Fruit fly (Drosophila melanogaster) whole organism, embryonic: ENCODE results near the gene CG6126.

Source experiments
- C15 ChIP-seq: fragments of 200-800 bp; sonication (Bioruptor generic); IDR thresholded peaks from 3 replicates; pipeline ENCODE4 v1.3.6; 2022; ENCODE audit warnings: missing biosample characterization, missing genetic modification characterization
- CG10147 ChIP-seq: fragments of 200-800 bp; sonication (Bioruptor generic); optimal IDR thresholded peaks from 2 replicates; lab custom pipeline; 2019; ENCODE audit warnings: missing biosample characterization, mild to moderate bottlenecking, missing genetic modification characterization, moderate library complexity
- CG10274 ChIP-seq: fragments of 200-800 bp; sonication (Bioruptor generic); optimal IDR thresholded peaks from 3 replicates; lab custom pipeline; 2017; ENCODE audit warnings: missing biosample characterization, mild to moderate bottlenecking, missing genetic modification characterization
- CG10366 ChIP-seq: fragments of 200-800 bp; sonication (Bioruptor generic); IDR thresholded peaks from 2 replicates; pipeline ENCODE4 v1.3.6; 2022; ENCODE audit warnings: missing biosample characterization, missing genetic modification characterization
- CG11504 ChIP-seq: fragments of 200-800 bp; sonication (Bioruptor generic); optimal IDR thresholded peaks from 3 replicates; lab custom pipeline; 2019; ENCODE audit warnings: missing biosample characterization, mild to moderate bottlenecking, missing genetic modification characterization, moderate library complexity
- CG13775 ChIP-seq: fragments of 200-800 bp; sonication (Bioruptor generic); optimal IDR thresholded peaks from 3 replicates; lab custom pipeline; 2017; ENCODE audit warnings: missing biosample characterization, mild to moderate bottlenecking, missing genetic modification characterization
- CG14667 ChIP-seq: fragments of 200-800 bp; sonication (Bioruptor generic); IDR thresholded peaks from 2 replicates; pipeline ENCODE4 v1.3.6; 2022; ENCODE audit warnings: missing biosample characterization, missing genetic modification characterization
- CG14710 ChIP-seq: fragments of 200-800 bp; sonication (Bioruptor generic); optimal IDR thresholded peaks from 3 replicates; lab custom pipeline; 2019; ENCODE audit warnings: missing biosample characterization, mild to moderate bottlenecking, missing genetic modification characterization, moderate library complexity
- CG15073 ChIP-seq: fragments of 200-800 bp; sonication (Bioruptor generic); optimal IDR thresholded peaks from 2 replicates; lab custom pipeline; 2016; ENCODE audit warnings: missing biosample characterization, missing genetic modification characterization
- CG1529 ChIP-seq: fragments of 200-800 bp; sonication (Bioruptor generic); optimal IDR thresholded peaks from 3 replicates; lab custom pipeline; 2018; ENCODE audit warnings: missing biosample characterization, missing genetic modification characterization
- CG17361 ChIP-seq: fragments of 200-800 bp; sonication (Bioruptor generic); IDR thresholded peaks from 3 replicates; pipeline ENCODE4 v1.3.6; 2022; ENCODE audit warnings: missing biosample characterization, missing genetic modification characterization
- CG2199 ChIP-seq: fragments of 200-800 bp; sonication (Bioruptor generic); IDR thresholded peaks from 3 replicates; pipeline ENCODE4 v1.3.6; 2022; ENCODE audit warnings: missing biosample characterization, missing genetic modification characterization
- CG30431 ChIP-seq: fragments of 200-800 bp; sonication (Bioruptor generic); optimal IDR thresholded peaks from 2 replicates; lab custom pipeline; 2017; ENCODE audit warnings: missing biosample characterization, missing genetic modification characterization
- CG31365 ChIP-seq: fragments of 200-800 bp; sonication (Bioruptor generic); optimal IDR thresholded peaks from 2 replicates; lab custom pipeline; 2018; ENCODE audit warnings: missing biosample characterization, mild to moderate bottlenecking, missing genetic modification characterization
- CG3281 ChIP-seq: fragments of 200-800 bp; sonication (Bioruptor generic); optimal IDR thresholded peaks from 3 replicates; lab custom pipeline; 2017; ENCODE audit warnings: missing biosample characterization, mild to moderate bottlenecking, missing genetic modification characterization
- CG5953 ChIP-seq: fragments of 200-800 bp; sonication (Bioruptor generic); IDR thresholded peaks from 2 replicates; pipeline ENCODE4 v1.3.6; 2022; ENCODE audit warnings: missing biosample characterization, missing genetic modification characterization
- CG6254 ChIP-seq: fragments of 200-800 bp; sonication (Bioruptor generic); optimal IDR thresholded peaks from 3 replicates; lab custom pipeline; 2017; ENCODE audit warnings: mild to moderate bottlenecking, missing biosample characterization, missing genetic modification reagents, missing genetic modification characterization
- CG6813 ChIP-seq: fragments of 200-800 bp; sonication (Bioruptor generic); optimal IDR thresholded peaks from 2 replicates; lab custom pipeline; 2017; ENCODE audit warnings: missing biosample characterization, missing genetic modification characterization, mild to moderate bottlenecking, moderate library complexity, missing genetic modification reagents
- CG7556 ChIP-seq: fragments of 200-800 bp; sonication (Bioruptor generic); optimal IDR thresholded peaks from 2 replicates; lab custom pipeline; 2017; ENCODE audit warnings: missing biosample characterization, mild to moderate bottlenecking, missing genetic modification characterization
- D19A ChIP-seq: fragments of 200-800 bp; optimal IDR thresholded peaks from 3 replicates; lab custom pipeline; 2019; ENCODE audit warnings: missing biosample characterization, mild to moderate bottlenecking, missing genetic modification characterization, moderate library complexity
- Deaf1 ChIP-seq: fragments of 200-800 bp; optimal IDR thresholded peaks from 3 replicates; lab custom pipeline; 2019; ENCODE audit warnings: missing biosample characterization, mild to moderate bottlenecking, missing genetic modification characterization, moderate library complexity
- Dref ChIP-seq: fragments of 200-800 bp; sonication (Bioruptor generic); IDR thresholded peaks from 2 replicates; pipeline ENCODE4 v1.3.6; 2022; ENCODE audit warnings: missing biosample characterization, missing genetic modification characterization
- Elba2 ChIP-seq: fragments of 200-800 bp; sonication (Bioruptor generic); optimal IDR thresholded peaks from 3 replicates; lab custom pipeline; 2016; ENCODE audit warnings: missing biosample characterization, missing genetic modification characterization
- Fer1 ChIP-seq: fragments of 200-800 bp; sonication (Bioruptor generic); optimal IDR thresholded peaks from 2 replicates; lab custom pipeline; 2017; ENCODE audit warnings: missing biosample characterization, mild to moderate bottlenecking, missing genetic modification characterization
- Fer2 ChIP-seq: fragments of 200-800 bp; sonication (Bioruptor generic); optimal IDR thresholded peaks from 2 replicates; lab custom pipeline; 2018; ENCODE audit warnings: missing biosample characterization, mild to moderate bottlenecking, missing genetic modification characterization, moderate library complexity
- Hand ChIP-seq: fragments of 200-800 bp; sonication (Bioruptor generic); optimal IDR thresholded peaks from 2 replicates; lab custom pipeline; 2017; ENCODE audit warnings: mild to moderate bottlenecking, missing biosample characterization, missing genetic modification reagents, missing genetic modification characterization
- Hr78 ChIP-seq, 2 experiments: fragments of 200-800 bp in 1 of 2; fragments of >200 bp in 1 of 2; sonication (Bioruptor generic) in 1 of 2; optimal IDR thresholded peaks; 2 replicates each; lab custom pipeline; 2017 to 2019; ENCODE audit warnings: missing biosample characterization in 2 of 2, missing genetic modification characterization in 2 of 2, mild to moderate bottlenecking in 1 of 2, moderate library complexity in 1 of 2
- Lhr ChIP-seq: fragments of 200-800 bp; sonication (Bioruptor generic); optimal IDR thresholded peaks from 3 replicates; lab custom pipeline; 2017; ENCODE audit warnings: mild to moderate bottlenecking, missing biosample characterization, missing genetic modification reagents, missing genetic modification characterization
- Myb ChIP-seq: fragments of 200-800 bp; sonication (Bioruptor generic); optimal IDR thresholded peaks from 2 replicates; lab custom pipeline; 2016; ENCODE audit warnings: missing biosample characterization, missing genetic modification characterization
- Nf-YB ChIP-seq: fragments of 200-800 bp; sonication (Bioruptor generic); optimal IDR thresholded peaks from 3 replicates; lab custom pipeline; 2019; ENCODE audit warnings: missing biosample characterization, mild to moderate bottlenecking, missing genetic modification characterization, moderate library complexity
- amos ChIP-seq: fragments of 200-800 bp; sonication (Bioruptor generic); IDR thresholded peaks from 2 replicates; pipeline ENCODE4 v1.3.6; 2022; ENCODE audit warnings: missing biosample characterization, missing genetic modification characterization; ENCODE audit not compliant: partially characterized antibody
- aop ChIP-seq: fragments of 200-800 bp; sonication (Bioruptor generic); IDR thresholded peaks from 2 replicates; pipeline ENCODE4 v1.3.6; 2022; ENCODE audit warnings: missing biosample characterization, missing genetic modification characterization
- ara ChIP-seq: fragments of 200-800 bp; sonication (Bioruptor generic); IDR thresholded peaks from 2 replicates; pipeline ENCODE4 v1.3.6; 2022; ENCODE audit warnings: missing biosample characterization, missing genetic modification characterization
- bowl ChIP-seq: fragments of 200-800 bp; sonication (Bioruptor generic); IDR thresholded peaks from 2 replicates; pipeline ENCODE4 v1.3.6; 2022; ENCODE audit warnings: missing biosample characterization, missing genetic modification characterization
- br ChIP-seq: fragments of >200 bp; optimal IDR thresholded peaks from 2 replicates; lab custom pipeline; 2017
- ems ChIP-seq: fragments of 200-800 bp; sonication (Bioruptor generic); optimal IDR thresholded peaks from 3 replicates; lab custom pipeline; 2016; ENCODE audit warnings: missing biosample characterization, missing genetic modification characterization
- eve ChIP-seq, 2 experiments: fragments of >200 bp; optimal IDR thresholded peaks; 2 replicates each; lab custom pipeline; 2017; ENCODE audit warnings: missing biosample characterization in 2 of 2, missing genetic modification characterization in 2 of 2
- eyg ChIP-seq: fragments of 200-800 bp; sonication (Bioruptor generic); optimal IDR thresholded peaks from 3 replicates; lab custom pipeline; 2016; ENCODE audit warnings: missing biosample characterization, missing genetic modification characterization
- fd96Cb ChIP-seq: fragments of 200-800 bp; sonication (Bioruptor generic); optimal IDR thresholded peaks from 2 replicates; lab custom pipeline; 2018; ENCODE audit warnings: missing biosample characterization, mild to moderate bottlenecking, missing genetic modification characterization, moderate library complexity
- gfzf ChIP-seq: fragments of 200-800 bp; sonication (Bioruptor generic); optimal IDR thresholded peaks from 2 replicates; lab custom pipeline; 2016; ENCODE audit warnings: missing biosample characterization, mild to moderate bottlenecking, missing genetic modification characterization, moderate library complexity
- hbn ChIP-seq: fragments of 200-800 bp; sonication (Bioruptor generic); IDR thresholded peaks from 2 replicates; pipeline ENCODE4 v1.3.6; 2022; ENCODE audit warnings: missing biosample characterization, missing genetic modification characterization; ENCODE audit not compliant: partially characterized antibody
- insv ChIP-seq, 2 experiments: fragments of 200-800 bp; sonication (Bioruptor generic); optimal IDR thresholded peaks; 3 replicates each; lab custom pipeline; 2016 to 2018; ENCODE audit warnings: missing biosample characterization in 2 of 2, missing genetic modification characterization in 2 of 2
- lmd ChIP-seq: fragments of 200-800 bp; sonication (Bioruptor generic); IDR thresholded peaks from 2 replicates; pipeline ENCODE4 v1.3.6; 2022; ENCODE audit warnings: missing biosample characterization, missing genetic modification characterization
- pb ChIP-seq: fragments of 200-800 bp; sonication (Bioruptor generic); optimal IDR thresholded peaks from 3 replicates; lab custom pipeline; 2016; ENCODE audit warnings: missing biosample characterization, missing genetic modification characterization
- prd ChIP-seq, 3 experiments: fragments of >200 bp in 2 of 3; fragments of 200-800 bp in 1 of 3; sonication (Bioruptor generic) in 1 of 3; optimal IDR thresholded peaks in 2 of 3; IDR thresholded peaks in 1 of 3; 2 replicates in 2 of 3; 3 replicates in 1 of 3; pipeline versions ENCODE4 v1.3.6 to Lab custom; 2017 to 2022; ENCODE audit warnings: missing biosample characterization in 1 of 3, missing genetic modification characterization in 1 of 3
- psq ChIP-seq: fragments of 200-800 bp; sonication (Bioruptor generic); optimal IDR thresholded peaks from 2 replicates; lab custom pipeline; 2017; ENCODE audit warnings: missing biosample characterization, missing genetic modification characterization
- scrt ChIP-seq: fragments of 200-800 bp; sonication (Bioruptor generic); optimal IDR thresholded peaks from 2 replicates; lab custom pipeline; 2018; ENCODE audit warnings: missing biosample characterization, mild to moderate bottlenecking, missing genetic modification characterization, moderate library complexity
- sens ChIP-seq: fragments of 200-800 bp; sonication (Bioruptor generic); peaks from one replicate; lab custom pipeline; 2016; ENCODE audit warnings: missing biosample characterization, missing genetic modification characterization
- sqz ChIP-seq: fragments of 200-800 bp; sonication (Bioruptor generic); optimal IDR thresholded peaks from 3 replicates; lab custom pipeline; 2018; ENCODE audit warnings: missing biosample characterization, mild to moderate bottlenecking, missing genetic modification characterization
- z ChIP-seq: fragments of 200-800 bp; sonication (Bioruptor generic); IDR thresholded peaks from 3 replicates; pipeline ENCODE4 v1.3.6; 2022; ENCODE audit warnings: missing biosample characterization, missing genetic modification characterization

Gene CG6126

dm6 chr3R:16151239-16151860 is 51.5 kb downstream of the CG6126 start, which contains the start of gene Fer2 (continued):
- no peak for TF ChIP-seq CG5953 (GFP tag; lab: Robert Waterston, UW)
- no peak for TF ChIP-seq ems (GFP tag; lab: Kevin White, UChicago)
- no peak for TF ChIP-seq gfzf (GFP tag; lab: Kevin White, UChicago)
- TF ChIP-seq Dref (GFP tag; lab: Robert Waterston, UW), result no peak
- no peak for TF ChIP-seq CG1529 (GFP tag; lab: Kevin White, UChicago)
- TF ChIP-seq amos (GFP tag; lab: Robert Waterston, UW), result no peak
- no peak for TF ChIP-seq CG6813 (GFP tag; lab: Kevin White, UChicago)
- peak; percentile 1 for TF ChIP-seq CG7556 (GFP tag; lab: Kevin White, UChicago)
- no peak for TF ChIP-seq Myb (GFP tag; lab: Kevin White, UChicago)
- TF ChIP-seq CG31365 (tag; lab: Kevin White, UChicago), result no peak
- peak; percentile 91 for TF ChIP-seq Nf-YB (GFP tag; lab: Kevin White, UChicago)
- TF ChIP-seq ara (GFP tag; lab: Robert Waterston, UW), result no peak
- no peak for TF ChIP-seq Hand (GFP tag; lab: Kevin White, UChicago)
- TF ChIP-seq pb (GFP tag; lab: Kevin White, UChicago), result no peak
- no peak for TF ChIP-seq eyg
- peak; percentile 18 for TF ChIP-seq Deaf1 (tag; lab: Kevin White, UChicago)
- TF ChIP-seq CG6254 (GFP tag; lab: Kevin White, UChicago), result peak; percentile 44
- no peak for TF ChIP-seq z (GFP tag; lab: Robert Waterston, UW)
- TF ChIP-seq Fer1 (GFP tag; lab: Kevin White, UChicago), result peak; percentile 57
- TF ChIP-seq D19A (tag; lab: Kevin White, UChicago), result peak; percentile 39
- TF ChIP-seq lmd (GFP tag; lab: Robert Waterston, UW), result peak; percentile 44
- TF ChIP-seq Fer2 (tag; lab: Kevin White, UChicago), result peak; percentile 38
- peak; percentile 8 for TF ChIP-seq scrt (GFP tag; lab: Kevin White, UChicago)
- TF ChIP-seq sens (GFP tag; lab: Kevin White, UChicago), result peak; percentile 74
- TF ChIP-seq hbn (GFP tag; lab: Robert Waterston, UW), result no peak
- TF ChIP-seq Elba2 (GFP tag; lab: Kevin White, UChicago), result peak; percentile 61
- peak; percentile 21 for TF ChIP-seq CG3281 (GFP tag; lab: Kevin White, UChicago)
- peak; percentile 67 for TF ChIP-seq CG11504 (tag; lab: Kevin White, UChicago)
- TF ChIP-seq CG10147, result peak; percentile 39
- TF ChIP-seq CG10366 (GFP tag; lab: Robert Waterston, UW), result 0 out of 2 replicates have a peak, but pooled peaks have one; percentile 14
- TF ChIP-seq CG17361 (GFP tag; lab: Robert Waterston, UW), result peak; percentile 56; the same call in 2 of the 3 replicates
- TF ChIP-seq insv (GFP tag; optimal IDR thresholded peaks at IDR 0.05; lab: Kevin White, UChicago), result peak in 1 of 2 experiments; percentile 82
- TF ChIP-seq CG15073 (GFP tag; lab: Kevin White, UChicago), result no peak
- no peak for TF ChIP-seq aop (GFP tag; lab: Robert Waterston, UW)
- TF ChIP-seq psq (GFP tag; lab: Kevin White, UChicago), result no peak
- no peak for TF ChIP-seq sqz (GFP tag; lab: Kevin White, UChicago)
- TF ChIP-seq CG30431, result no peak
- no peak for TF ChIP-seq C15 (GFP tag; lab: Robert Waterston, UW)
- no peak for TF ChIP-seq prd (optimal IDR thresholded peaks at IDR 0.05; lab: Kevin White, UChicago)
- TF ChIP-seq prd (GFP tag; IDR thresholded peaks at IDR 0.05; lab: Robert Waterston, UW), result 0 out of 3 replicates have a peak, but pooled peaks have one; percentile 23
- peak; percentile 35 for TF ChIP-seq fd96Cb
- no peak for TF ChIP-seq CG14667 (GFP tag; lab: Robert Waterston, UW)
- no peak for TF ChIP-seq CG2199 (GFP tag; lab: Robert Waterston, UW)
- TF ChIP-seq CG13775 (GFP tag; lab: Kevin White, UChicago), result no peak
- TF ChIP-seq br, result no peak
- TF ChIP-seq Hr78 (GFP tag; optimal IDR thresholded peaks at IDR 0.05; lab: Kevin White, UChicago), result no peak
- no peak for TF ChIP-seq Lhr (GFP tag; lab: Kevin White, UChicago)
- no peak for TF ChIP-seq bowl (GFP tag; lab: Robert Waterston, UW)
- TF ChIP-seq eve (GFP tag; optimal IDR thresholded peaks at IDR 0.05; lab: Kevin White, UChicago), result no peak
- peak; percentile 16 for TF ChIP-seq CG14710 (tag; lab: Kevin White, UChicago)
- TF ChIP-seq CG10274, result peak; percentile 91
